Worm (Caenorhabditis elegans) whole organism, L1 larva: Measurements from ENCODE around the gene Y46H3A.4.
A peak's percentile ranks its signal among the peaks of the same experiment; 100 is the strongest.

Experiments
- C34B4.2 ChIP-seq: sonication (generic microtip); optimal IDR thresholded peaks from 2 replicates; lab custom pipeline; 2017; ENCODE audit warnings: mild to moderate bottlenecking, missing genetic modification characterization, missing compliant biosample characterization
- F16B12.6 ChIP-seq: fragments of 150-350 bp; optimal IDR thresholded peaks from 2 replicates; lab custom pipeline; 2014; ENCODE audit warnings: missing biosample characterization, missing genetic modification characterization
- Y116A8C.19 ChIP-seq: sonication (generic microtip); optimal IDR thresholded peaks from 2 replicates; lab custom pipeline; 2016; ENCODE audit warnings: missing compliant biosample characterization, missing genetic modification characterization, borderline replicate concordance
- alr-1 ChIP-seq: fragments of 200-800 bp; sonication (Bioruptor generic); optimal IDR thresholded peaks from 2 replicates; lab custom pipeline; 2018; ENCODE audit warnings: borderline replicate concordance, mild to moderate bottlenecking, missing genetic modification characterization, missing compliant biosample characterization
- blmp-1 ChIP-seq: fragments of 150-350 bp; optimal IDR thresholded peaks from 2 replicates; lab custom pipeline; 2014; ENCODE audit warnings: missing biosample characterization, missing genetic modification characterization
- ceh-8 ChIP-seq: fragments of 200-800 bp; sonication (Bioruptor generic); optimal IDR thresholded peaks from 2 replicates; lab custom pipeline; 2018; ENCODE audit warnings: mild to moderate bottlenecking, missing genetic modification characterization, moderate library complexity, missing compliant biosample characterization
- ceh-82 ChIP-seq, 3 experiments: fragments of 150-350 bp in 1 of 3; sonication (generic microtip) in 2 of 3; optimal IDR thresholded peaks; 2 replicates each; lab custom pipeline; 2014 to 2017; ENCODE audit warnings: missing biosample characterization in 3 of 3, missing genetic modification characterization in 3 of 3
- ceh-90 ChIP-seq: sonication (generic microtip); optimal IDR thresholded peaks from 2 replicates; lab custom pipeline; 2016; ENCODE audit warnings: missing genetic modification characterization, missing compliant biosample characterization
- efl-1 ChIP-seq, 4 experiments: fragments of 150-350 bp; optimal IDR thresholded peaks in 3 of 4; peaks in 1 of 4; 1 replicate in 1 of 4; 2 replicates in 3 of 4; lab custom pipeline; 2014; ENCODE audit warnings: missing biosample characterization in 2 of 4, missing genetic modification characterization in 2 of 4, missing genetic modification reagents in 2 of 4
- efl-3 ChIP-seq: fragments of 200-800 bp; sonication (Bioruptor generic); optimal IDR thresholded peaks from 2 replicates; lab custom pipeline; 2018; ENCODE audit warnings: mild to moderate bottlenecking, missing genetic modification characterization, missing compliant biosample characterization
- egl-13 ChIP-seq: sonication (generic microtip); optimal IDR thresholded peaks from 2 replicates; lab custom pipeline; 2016; ENCODE audit warnings: missing genotype, missing genetic modification reagents, missing genetic modification characterization, missing compliant biosample characterization
- ets-5 ChIP-seq: fragments of 200-800 bp; sonication (Bioruptor generic); IDR thresholded peaks from 2 replicates; pipeline ENCODE4 v1.3.6; 2022; ENCODE audit warnings: missing genetic modification characterization, missing compliant biosample characterization
- fkh-10 ChIP-seq: sonication (generic microtip); optimal IDR thresholded peaks from 2 replicates; lab custom pipeline; 2017; ENCODE audit warnings: missing biosample characterization, missing genetic modification reagents, missing genetic modification characterization
- fkh-4 ChIP-seq: sonication (generic microtip); optimal IDR thresholded peaks from 2 replicates; lab custom pipeline; 2016; ENCODE audit warnings: missing compliant biosample characterization, missing genetic modification characterization, borderline replicate concordance
- fkh-8 ChIP-seq: sonication (generic microtip); optimal IDR thresholded peaks from 2 replicates; lab custom pipeline; 2016; ENCODE audit warnings: mild to moderate bottlenecking, missing genetic modification characterization, missing compliant biosample characterization
- fos-1 ChIP-seq: fragments of 150-350 bp; optimal IDR thresholded peaks from 2 replicates; lab custom pipeline; 2014; ENCODE audit warnings: missing biosample characterization, missing genetic modification characterization
- grh-1 ChIP-seq: fragments of 200-800 bp; sonication (Bioruptor generic); IDR thresholded peaks from 2 replicates; pipeline ENCODE4 v1.3.6; 2022; ENCODE audit warnings: missing genetic modification reagents, missing genetic modification characterization, missing compliant biosample characterization
- hlh-4 ChIP-seq: sonication (generic microtip); optimal IDR thresholded peaks from 2 replicates; lab custom pipeline; 2016; ENCODE audit warnings: mild to moderate bottlenecking, missing genetic modification characterization, missing compliant biosample characterization
- hpl-2 ChIP-seq: fragments of 150-350 bp; optimal IDR thresholded peaks from 2 replicates; lab custom pipeline; 2014; ENCODE audit warnings: missing biosample characterization, missing genetic modification reagents, missing genetic modification characterization
- lin-13 ChIP-seq: fragments of 150-350 bp; optimal IDR thresholded peaks from 2 replicates; lab custom pipeline; 2014; ENCODE audit warnings: missing biosample characterization, missing genetic modification reagents, missing genetic modification characterization
- lin-14 ChIP-seq: fragments of 200-800 bp; sonication (Bioruptor generic); optimal IDR thresholded peaks from 2 replicates; lab custom pipeline; 2018; ENCODE audit warnings: mild to moderate bottlenecking, missing genetic modification characterization, moderate library complexity, missing compliant biosample characterization
- lin-15B ChIP-seq: fragments of 150-350 bp; sonication (generic microtip); optimal IDR thresholded peaks from 3 replicates; lab custom pipeline; 2014; ENCODE audit warnings: missing biosample characterization, missing genetic modification characterization
- lin-35 ChIP-seq, 2 experiments: fragments of 150-350 bp; optimal IDR thresholded peaks; 2 replicates each; lab custom pipeline; 2014; ENCODE audit warnings: missing biosample characterization in 2 of 2, missing genetic modification characterization in 2 of 2, missing genetic modification reagents in 2 of 2
- lsy-2 ChIP-seq, 2 experiments: fragments of 150-350 bp; optimal IDR thresholded peaks; 2 replicates each; lab custom pipeline; 2014; ENCODE audit warnings: missing biosample characterization in 2 of 2, missing genetic modification characterization in 2 of 2
- mab-9 ChIP-seq: fragments of 200-800 bp; sonication (Bioruptor generic); IDR thresholded peaks from 2 replicates; pipeline ENCODE4 v1.3.6; 2022; ENCODE audit warnings: missing genetic modification reagents, missing genetic modification characterization, missing compliant biosample characterization
- mdl-1 ChIP-seq, 2 experiments: fragments of 150-350 bp; optimal IDR thresholded peaks; 2 replicates each; lab custom pipeline; 2014 to 2017; ENCODE audit warnings: missing biosample characterization in 2 of 2, missing genetic modification characterization in 2 of 2, inconsistent platforms in 1 of 2
- nhr-11 ChIP-seq: fragments of 150-350 bp; optimal IDR thresholded peaks from 2 replicates; lab custom pipeline; 2014; ENCODE audit warnings: missing biosample characterization, missing genetic modification characterization
- nhr-12 ChIP-seq: sonication (generic microtip); optimal IDR thresholded peaks from 2 replicates; lab custom pipeline; 2017; ENCODE audit warnings: missing biosample characterization, missing genetic modification characterization
- nhr-237 ChIP-seq: fragments of 150-350 bp; optimal IDR thresholded peaks from 2 replicates; lab custom pipeline; 2014; ENCODE audit warnings: missing biosample characterization, missing genetic modification characterization
- nhr-28 ChIP-seq: fragments of 150-350 bp; optimal IDR thresholded peaks from 2 replicates; lab custom pipeline; 2014; ENCODE audit warnings: missing biosample characterization, missing genetic modification characterization
- nhr-47 ChIP-seq: sonication (generic microtip); optimal IDR thresholded peaks from 2 replicates; lab custom pipeline; 2016; ENCODE audit warnings: mild to moderate bottlenecking, missing genetic modification characterization, moderate library complexity, missing compliant biosample characterization
- nhr-71 ChIP-seq: sonication (generic microtip); optimal IDR thresholded peaks from 2 replicates; lab custom pipeline; 2016; ENCODE audit warnings: mild to moderate bottlenecking, missing genetic modification characterization, moderate library complexity, missing compliant biosample characterization
- nhr-76 ChIP-seq: sonication (generic microtip); optimal IDR thresholded peaks from 2 replicates; lab custom pipeline; 2017; ENCODE audit warnings: missing biosample characterization, missing genetic modification characterization
- nhr-77 ChIP-seq: fragments of 150-350 bp; optimal IDR thresholded peaks from 2 replicates; lab custom pipeline; 2014; ENCODE audit warnings: missing biosample characterization, missing genetic modification characterization
- nhr-85 ChIP-seq: sonication (generic microtip); peaks from one replicate; lab custom pipeline; 2016; ENCODE audit warnings: missing genetic modification characterization, inconsistent platforms, missing compliant biosample characterization
- pag-3 ChIP-seq: sonication (generic microtip); optimal IDR thresholded peaks from 2 replicates; lab custom pipeline; 2017; ENCODE audit warnings: missing genetic modification characterization, mild to moderate bottlenecking, missing compliant biosample characterization, antibody characterized with exemption, borderline replicate concordance; ENCODE audit not compliant: insufficient read depth
- pax-3 ChIP-seq: fragments of 200-800 bp; sonication (Bioruptor generic); optimal IDR thresholded peaks from 2 replicates; lab custom pipeline; 2018; ENCODE audit warnings: mild to moderate bottlenecking, missing genetic modification characterization, moderate library complexity, missing compliant biosample characterization
- rnt-1 ChIP-seq: sonication (generic microtip); optimal IDR thresholded peaks from 2 replicates; lab custom pipeline; 2016; ENCODE audit warnings: mild to moderate bottlenecking, missing genetic modification characterization, moderate library complexity, missing compliant biosample characterization
- snpc-4 ChIP-seq: fragments of 150-350 bp; optimal IDR thresholded peaks from 2 replicates; lab custom pipeline; 2014; ENCODE audit warnings: missing biosample characterization, missing genetic modification characterization
- snu-23 ChIP-seq: sonication (generic microtip); optimal IDR thresholded peaks from 2 replicates; lab custom pipeline; 2016; ENCODE audit warnings: missing genetic modification characterization, missing compliant biosample characterization
- sup-37 ChIP-seq: fragments of 200-800 bp; sonication (Bioruptor generic); optimal IDR thresholded peaks from 2 replicates; lab custom pipeline; 2018; ENCODE audit warnings: mild to moderate bottlenecking, missing genetic modification characterization, missing compliant biosample characterization
- swsn-7 ChIP-seq: sonication (generic microtip); optimal IDR thresholded peaks from 2 replicates; lab custom pipeline; 2016; ENCODE audit warnings: missing genetic modification characterization, missing compliant biosample characterization
- tbx-2 ChIP-seq: sonication (generic microtip); optimal IDR thresholded peaks from 2 replicates; lab custom pipeline; 2016; ENCODE audit warnings: missing genetic modification characterization, missing compliant biosample characterization
- unc-86 ChIP-seq: sonication (generic microtip); optimal IDR thresholded peaks from 2 replicates; lab custom pipeline; 2016; ENCODE audit warnings: missing genetic modification characterization, missing compliant biosample characterization
- zip-4 ChIP-seq: fragments of 200-800 bp; sonication (Bioruptor generic); optimal IDR thresholded peaks from 2 replicates; lab custom pipeline; 2018; ENCODE audit warnings: mild to moderate bottlenecking, missing genetic modification characterization, moderate library complexity, missing compliant biosample characterization
- ztf-4 ChIP-seq: fragments of 150-350 bp; optimal IDR thresholded peaks from 2 replicates; lab custom pipeline; 2014; ENCODE audit warnings: missing biosample characterization, missing genetic modification characterization

Y46H3A.4 gene

ce11 chrV:1779136-1779535 lies 31.8 kb downstream of the Y46H3A.4 start, which contains the start of gene F36H9.4:
Gene F36H9.4, minus strand, starts transcription at chrV:1779236.
- no peak for TF ChIP-seq nhr-77 (tag; lab: Kevin White, UChicago)
- TF ChIP-seq blmp-1 (tag; lab: Kevin White, UChicago) = peak; percentile 20
- no peak for TF ChIP-seq egl-13 (tag; lab: Kevin White, UChicago)
- no peak for TF ChIP-seq nhr-12
- no peak for TF ChIP-seq nhr-85 (tag; lab: Kevin White, UChicago)

ce11 chrV:1774874-1775589 lies 35.9 kb downstream of the Y46H3A.4 start, which contains the start of gene F36H9.7:
Gene F36H9.7, minus strand, starts transcription at chrV:1774924.
- peak; percentile 36 for TF ChIP-seq lin-14 (GFP tag; lab: Kevin White, UChicago)
- no peak for TF ChIP-seq hlh-4 (tag; lab: Kevin White, UChicago)
- TF ChIP-seq unc-86 = no peak
- no peak for TF ChIP-seq rnt-1 (tag; lab: Kevin White, UChicago)
- TF ChIP-seq mdl-1 (tag; optimal IDR thresholded peaks at IDR 0.05; lab: Kevin White, UChicago) = no peak
- TF ChIP-seq alr-1 (tag; lab: Kevin White, UChicago) = no peak

ce11 chrV:1773120-1773519 lies 37.8 kb downstream of the Y46H3A.4 start:
- no peak for TF ChIP-seq fkh-4 (tag; lab: Kevin White, UChicago)
- TF ChIP-seq snpc-4 (tag; lab: Kevin White, UChicago) = no peak
- TF ChIP-seq fkh-10 (GFP tag; lab: Kevin White, UChicago) = no peak
- no peak for TF ChIP-seq ceh-90 (tag; lab: Kevin White, UChicago)
- TF ChIP-seq sup-37 (GFP tag; lab: Kevin White, UChicago) = no peak
- TF ChIP-seq nhr-11 (tag; lab: Kevin White, UChicago) = no peak
- TF ChIP-seq rnt-1 (tag; lab: Kevin White, UChicago) = no peak
- peak; percentile 11 to 30 for TF ChIP-seq efl-1 (optimal IDR thresholded peaks at IDR 0.05; lab: Kevin White, UChicago)
- TF ChIP-seq efl-1 (GFP tag; optimal IDR thresholded peaks at IDR 0.05 in 1 of 2; lab: Kevin White, UChicago) = peak; percentile 37 to 94
- no peak for TF ChIP-seq hlh-4 (tag; lab: Kevin White, UChicago)
- no peak for TF ChIP-seq fos-1 (tag; lab: Kevin White, UChicago)
- no peak for TF ChIP-seq nhr-47 (tag; lab: Kevin White, UChicago)
- no peak for TF ChIP-seq nhr-12
- TF ChIP-seq ets-5 (GFP tag; lab: Robert Waterston, UW) = no peak
- no peak for TF ChIP-seq pax-3
- no peak for TF ChIP-seq C34B4.2 (tag; lab: Kevin White, UChicago)
- TF ChIP-seq mab-9 = no peak
- peak; percentile 11 to 29 for TF ChIP-seq lsy-2 (tag; optimal IDR thresholded peaks at IDR 0.05; lab: Kevin White, UChicago)
- TF ChIP-seq lin-13 (GFP tag; lab: Kevin White, UChicago) = no peak
- no peak for TF ChIP-seq nhr-77 (tag; lab: Kevin White, UChicago)
- TF ChIP-seq fkh-8 (tag; lab: Kevin White, UChicago) = no peak
- TF ChIP-seq unc-86 = no peak
- no peak for TF ChIP-seq tbx-2 (tag; lab: Kevin White, UChicago)
- TF ChIP-seq lin-35 (GFP tag; optimal IDR thresholded peaks at IDR 0.05; lab: Kevin White, UChicago) = peak in 1 of 2 experiments; percentile 3
- TF ChIP-seq grh-1 = no peak
- no peak for TF ChIP-seq pag-3
- no peak for TF ChIP-seq ceh-8 (GFP tag; lab: Kevin White, UChicago)
- no peak for TF ChIP-seq nhr-76 (tag; lab: Kevin White, UChicago)
- no peak for TF ChIP-seq Y116A8C.19 (tag; lab: Kevin White, UChicago)
- no peak for TF ChIP-seq swsn-7 (tag; lab: Kevin White, UChicago)
- peak; percentile 9 for TF ChIP-seq snu-23 (GFP tag; lab: Kevin White, UChicago)
- TF ChIP-seq efl-3 (GFP tag; lab: Kevin White, UChicago) = no peak
- TF ChIP-seq ztf-4 (tag; lab: Kevin White, UChicago) = no peak
- TF ChIP-seq ceh-82 (tag; optimal IDR thresholded peaks at IDR 0.05; lab: Kevin White, UChicago) = no peak
- TF ChIP-seq nhr-85 (tag; lab: Kevin White, UChicago) = no peak
- no peak for TF ChIP-seq hpl-2 (GFP tag; lab: Kevin White, UChicago)
- no peak for TF ChIP-seq nhr-28 (tag; lab: Kevin White, UChicago)
- no peak for TF ChIP-seq nhr-237
- no peak for TF ChIP-seq zip-4 (GFP tag; lab: Kevin White, UChicago)
- peak; percentile 11 for TF ChIP-seq nhr-71 (tag; lab: Kevin White, UChicago)
- TF ChIP-seq lin-15B = no peak
- peak; percentile 83 for TF ChIP-seq F16B12.6 (tag; lab: Kevin White, UChicago)
